Worm (Caenorhabditis elegans) whole organism, L1 larva: ENCODE data around the gene srbc-43.

Experiments used
- C04F5.9 ChIP-seq: sonication (generic microtip); optimal IDR thresholded peaks from 2 replicates; lab custom pipeline; 2016; ENCODE audit warnings: missing genetic modification characterization, missing compliant biosample characterization
- C16A3.4 ChIP-seq: fragments of 150-350 bp; optimal IDR thresholded peaks from 2 replicates; lab custom pipeline; 2014; ENCODE audit warnings: missing biosample characterization, missing genetic modification characterization
- C34B4.2 ChIP-seq: sonication (generic microtip); optimal IDR thresholded peaks from 2 replicates; lab custom pipeline; 2017; ENCODE audit warnings: mild to moderate bottlenecking, missing genetic modification characterization, missing compliant biosample characterization
- blmp-1 ChIP-seq: fragments of 150-350 bp; optimal IDR thresholded peaks from 2 replicates; lab custom pipeline; 2014; ENCODE audit warnings: missing biosample characterization, missing genetic modification characterization
- ceh-8 ChIP-seq: fragments of 200-800 bp; sonication (Bioruptor generic); optimal IDR thresholded peaks from 2 replicates; lab custom pipeline; 2018; ENCODE audit warnings: mild to moderate bottlenecking, missing genetic modification characterization, moderate library complexity, missing compliant biosample characterization
- ceh-82 ChIP-seq, 3 experiments: fragments of 150-350 bp in 1 of 3; sonication (generic microtip) in 2 of 3; optimal IDR thresholded peaks; 2 replicates each; lab custom pipeline; 2014 to 2017; ENCODE audit warnings: missing biosample characterization in 3 of 3, missing genetic modification characterization in 3 of 3
- ceh-88 ChIP-seq: fragments of 200-800 bp; sonication (Bioruptor generic); IDR thresholded peaks from 2 replicates; pipeline ENCODE4 v1.3.6; 2022; ENCODE audit warnings: missing genetic modification characterization, missing compliant biosample characterization
- ceh-90 ChIP-seq: sonication (generic microtip); optimal IDR thresholded peaks from 2 replicates; lab custom pipeline; 2016; ENCODE audit warnings: missing genetic modification characterization, missing compliant biosample characterization
- dpl-1 ChIP-seq, 3 experiments: fragments of 150-350 bp in 2 of 3; sonication (generic microtip) in 1 of 3; optimal IDR thresholded peaks; 2 replicates each; lab custom pipeline; 2014 to 2017; ENCODE audit warnings: missing biosample characterization in 3 of 3, missing genetic modification characterization in 3 of 3, missing genetic modification reagents in 3 of 3
- dsc-1 ChIP-seq: sonication (generic microtip); optimal IDR thresholded peaks from 2 replicates; lab custom pipeline; 2016; ENCODE audit warnings: mild to moderate bottlenecking, missing genetic modification characterization, missing compliant biosample characterization
- efl-1 ChIP-seq, 4 experiments: fragments of 150-350 bp; optimal IDR thresholded peaks in 3 of 4; peaks in 1 of 4; 1 replicate in 1 of 4; 2 replicates in 3 of 4; lab custom pipeline; 2014; ENCODE audit warnings: missing biosample characterization in 2 of 4, missing genetic modification characterization in 2 of 4, missing genetic modification reagents in 2 of 4
- egl-13 ChIP-seq: sonication (generic microtip); optimal IDR thresholded peaks from 2 replicates; lab custom pipeline; 2016; ENCODE audit warnings: missing genotype, missing genetic modification reagents, missing genetic modification characterization, missing compliant biosample characterization
- egl-27 ChIP-seq, 2 experiments: fragments of 150-350 bp in 1 of 2; sonication (generic microtip); optimal IDR thresholded peaks; 3 replicates each; lab custom pipeline; 2017 to 2018; ENCODE audit warnings: missing biosample characterization in 2 of 2, missing genetic modification characterization in 2 of 2, missing genetic modification reagents in 2 of 2
- fkh-10 ChIP-seq: sonication (generic microtip); optimal IDR thresholded peaks from 2 replicates; lab custom pipeline; 2017; ENCODE audit warnings: missing biosample characterization, missing genetic modification reagents, missing genetic modification characterization
- fkh-4 ChIP-seq: sonication (generic microtip); optimal IDR thresholded peaks from 2 replicates; lab custom pipeline; 2016; ENCODE audit warnings: missing compliant biosample characterization, missing genetic modification characterization, borderline replicate concordance
- fkh-8 ChIP-seq: sonication (generic microtip); optimal IDR thresholded peaks from 2 replicates; lab custom pipeline; 2016; ENCODE audit warnings: mild to moderate bottlenecking, missing genetic modification characterization, missing compliant biosample characterization
- fos-1 ChIP-seq: fragments of 150-350 bp; optimal IDR thresholded peaks from 2 replicates; lab custom pipeline; 2014; ENCODE audit warnings: missing biosample characterization, missing genetic modification characterization
- hlh-17 ChIP-seq: fragments of 200-800 bp; sonication (Bioruptor generic); optimal IDR thresholded peaks from 2 replicates; lab custom pipeline; 2018; ENCODE audit warnings: missing genetic modification characterization, mild to moderate bottlenecking, missing compliant biosample characterization, moderate library complexity, borderline replicate concordance
- hlh-4 ChIP-seq: sonication (generic microtip); optimal IDR thresholded peaks from 2 replicates; lab custom pipeline; 2016; ENCODE audit warnings: mild to moderate bottlenecking, missing genetic modification characterization, missing compliant biosample characterization
- jun-1 ChIP-seq: fragments of 150-350 bp; optimal IDR thresholded peaks from 2 replicates; lab custom pipeline; 2014; ENCODE audit warnings: missing biosample characterization, missing genetic modification reagents, missing genetic modification characterization
- lin-15B ChIP-seq: fragments of 150-350 bp; sonication (generic microtip); optimal IDR thresholded peaks from 3 replicates; lab custom pipeline; 2014; ENCODE audit warnings: missing biosample characterization, missing genetic modification characterization
- lin-35 ChIP-seq, 2 experiments: fragments of 150-350 bp; optimal IDR thresholded peaks; 2 replicates each; lab custom pipeline; 2014; ENCODE audit warnings: missing biosample characterization in 2 of 2, missing genetic modification characterization in 2 of 2, missing genetic modification reagents in 2 of 2
- mab-9 ChIP-seq: fragments of 200-800 bp; sonication (Bioruptor generic); IDR thresholded peaks from 2 replicates; pipeline ENCODE4 v1.3.6; 2022; ENCODE audit warnings: missing genetic modification reagents, missing genetic modification characterization, missing compliant biosample characterization
- mef-2 ChIP-seq: fragments of 150-350 bp; optimal IDR thresholded peaks from 2 replicates; lab custom pipeline; 2014; ENCODE audit warnings: missing biosample characterization, missing genetic modification characterization
- mep-1 ChIP-seq: fragments of 150-350 bp; optimal IDR thresholded peaks from 2 replicates; lab custom pipeline; 2014; ENCODE audit warnings: missing biosample characterization, missing genetic modification characterization
- nhr-47 ChIP-seq: sonication (generic microtip); optimal IDR thresholded peaks from 2 replicates; lab custom pipeline; 2016; ENCODE audit warnings: mild to moderate bottlenecking, missing genetic modification characterization, moderate library complexity, missing compliant biosample characterization
- nhr-71 ChIP-seq: sonication (generic microtip); optimal IDR thresholded peaks from 2 replicates; lab custom pipeline; 2016; ENCODE audit warnings: mild to moderate bottlenecking, missing genetic modification characterization, moderate library complexity, missing compliant biosample characterization
- nhr-76 ChIP-seq: sonication (generic microtip); optimal IDR thresholded peaks from 2 replicates; lab custom pipeline; 2017; ENCODE audit warnings: missing biosample characterization, missing genetic modification characterization
- nhr-77 ChIP-seq: fragments of 150-350 bp; optimal IDR thresholded peaks from 2 replicates; lab custom pipeline; 2014; ENCODE audit warnings: missing biosample characterization, missing genetic modification characterization
- pag-3 ChIP-seq: sonication (generic microtip); optimal IDR thresholded peaks from 2 replicates; lab custom pipeline; 2017; ENCODE audit warnings: missing genetic modification characterization, mild to moderate bottlenecking, missing compliant biosample characterization, antibody characterized with exemption, borderline replicate concordance; ENCODE audit not compliant: insufficient read depth
- pax-3 ChIP-seq: fragments of 200-800 bp; sonication (Bioruptor generic); optimal IDR thresholded peaks from 2 replicates; lab custom pipeline; 2018; ENCODE audit warnings: mild to moderate bottlenecking, missing genetic modification characterization, moderate library complexity, missing compliant biosample characterization
- rnt-1 ChIP-seq: sonication (generic microtip); optimal IDR thresholded peaks from 2 replicates; lab custom pipeline; 2016; ENCODE audit warnings: mild to moderate bottlenecking, missing genetic modification characterization, moderate library complexity, missing compliant biosample characterization
- skn-1 ChIP-seq: fragments of 150-350 bp; optimal IDR thresholded peaks from 2 replicates; lab custom pipeline; 2014; ENCODE audit warnings: missing biosample characterization, missing genetic modification characterization
- snpc-4 ChIP-seq: fragments of 150-350 bp; optimal IDR thresholded peaks from 2 replicates; lab custom pipeline; 2014; ENCODE audit warnings: missing biosample characterization, missing genetic modification characterization
- sox-4 ChIP-seq: sonication (generic microtip); optimal IDR thresholded peaks from 2 replicates; lab custom pipeline; 2016; ENCODE audit warnings: missing genetic modification characterization, missing compliant biosample characterization
- sptf-1 ChIP-seq: fragments of 150-350 bp; optimal IDR thresholded peaks from 2 replicates; lab custom pipeline; 2014; ENCODE audit warnings: missing biosample characterization, missing genetic modification characterization
- swsn-7 ChIP-seq: sonication (generic microtip); optimal IDR thresholded peaks from 2 replicates; lab custom pipeline; 2016; ENCODE audit warnings: missing genetic modification characterization, missing compliant biosample characterization
- tbx-2 ChIP-seq: sonication (generic microtip); optimal IDR thresholded peaks from 2 replicates; lab custom pipeline; 2016; ENCODE audit warnings: missing genetic modification characterization, missing compliant biosample characterization
- unc-130 ChIP-seq: fragments of 150-350 bp; optimal IDR thresholded peaks from 2 replicates; lab custom pipeline; 2017; ENCODE audit warnings: missing biosample characterization, missing genetic modification characterization, inconsistent platforms
- unc-30 ChIP-seq: sonication (generic microtip); optimal IDR thresholded peaks from 2 replicates; lab custom pipeline; 2017; ENCODE audit warnings: missing biosample characterization, missing genetic modification characterization
- unc-62 ChIP-seq: fragments of 150-350 bp; optimal IDR thresholded peaks from 2 replicates; lab custom pipeline; 2014; ENCODE audit warnings: missing biosample characterization, missing genetic modification reagents, missing genetic modification characterization
- unc-86 ChIP-seq: sonication (generic microtip); optimal IDR thresholded peaks from 2 replicates; lab custom pipeline; 2016; ENCODE audit warnings: missing genetic modification characterization, missing compliant biosample characterization
- unc-98 ChIP-seq: fragments of 200-800 bp; sonication (Bioruptor generic); IDR thresholded peaks from 2 replicates; pipeline ENCODE4 v1.3.6; 2022; ENCODE audit warnings: missing genetic modification characterization, missing compliant biosample characterization
- zag-1 ChIP-seq: fragments of 150-350 bp; optimal IDR thresholded peaks from 2 replicates; lab custom pipeline; 2014; ENCODE audit warnings: missing biosample characterization, missing genetic modification characterization
- ztf-4 ChIP-seq: fragments of 150-350 bp; optimal IDR thresholded peaks from 2 replicates; lab custom pipeline; 2014; ENCODE audit warnings: missing biosample characterization, missing genetic modification characterization

The srbc-43 gene

DNA sequence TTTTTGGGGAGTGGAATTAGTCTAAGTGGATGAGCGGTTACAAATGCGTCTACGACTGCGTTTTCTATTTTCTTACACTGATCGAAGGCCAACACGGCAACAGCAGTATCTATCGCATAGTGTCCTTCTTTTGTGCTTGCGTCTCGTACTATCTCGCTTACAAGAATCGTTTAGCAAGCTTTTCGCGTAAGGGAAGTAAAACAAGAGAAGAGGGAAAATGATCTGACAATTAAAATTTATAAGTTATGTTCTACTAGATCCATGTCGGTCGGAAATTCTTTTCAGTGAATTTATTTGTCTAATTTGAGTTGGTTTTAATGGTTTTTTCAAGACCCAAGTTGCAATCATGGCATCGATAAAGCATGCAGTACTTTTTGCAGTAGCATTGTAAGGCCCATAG is 3.3 kb downstream of the srbc-43 start, which contains the start of gene fkb-4:
TSS of gene fkb-4 (minus strand) at position 101 of the 400 bp plus-strand sequence.
- TF ChIP-seq ceh-90 (no peak), unc-30 (tag; lab: Kevin White, UChicago) (no peak), blmp-1 (tag; lab: Kevin White, UChicago) (peak; percentile 35), ceh-88 (GFP tag; lab: Robert Waterston, UW) (no peak)
- TF ChIP-seq, all 84 proteins: peak for 1

- TF ChIP-seq pax-3 (peak; percentile 68), swsn-7 (tag; lab: Kevin White, UChicago) (no peak), dsc-1 (peak; percentile 59)
- TF ChIP-seq, all 84 proteins: peak for 2
Observed at ce11 chrV:12786340-12786739, 4.0 kb downstream of the srbc-43 start.

ce11 chrV:12784861-12785260 is 5.5 kb downstream of the srbc-43 start, which contains the start of gene sre-20:
TSS of gene sre-20 (minus strand) at chrV:12784961.
- TF ChIP-seq lin-15B (tag; lab: Kevin White, UChicago) (no peak), fkh-8 (tag; lab: Kevin White, UChicago) (peak; percentile 7), pax-3 (peak; percentile 41), unc-86 (tag; lab: Kevin White, UChicago) (no peak)

DNA sequence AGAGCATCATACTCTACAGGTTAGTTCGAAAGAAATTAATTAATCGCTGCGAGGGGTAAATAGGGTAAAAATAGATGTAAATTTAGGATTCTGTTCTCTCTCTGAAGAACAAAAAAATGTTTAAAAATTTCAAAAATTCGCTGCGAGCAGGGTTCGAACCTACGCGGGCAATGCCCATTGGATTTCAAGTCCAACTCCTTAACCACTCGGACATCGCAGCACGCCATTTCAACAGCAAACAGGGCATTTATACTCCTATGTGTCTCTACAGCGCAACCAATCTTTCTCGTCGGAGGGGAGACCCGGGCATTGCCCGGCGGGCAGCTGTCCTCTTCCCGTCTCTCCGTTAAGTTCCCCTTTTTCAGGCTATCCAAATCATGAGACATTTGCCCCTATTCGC is 10.1 kb downstream of the srbc-43 start:
- TF ChIP-seq fkh-4, result no peak
- TF ChIP-seq C04F5.9, result no peak
- peak; percentile 3 for TF ChIP-seq ztf-4 (tag; lab: Kevin White, UChicago)
- no peak for TF ChIP-seq skn-1 (tag; lab: Kevin White, UChicago)
- no peak for TF ChIP-seq jun-1
- TF ChIP-seq unc-98, result no peak
- TF ChIP-seq fos-1 (tag; lab: Kevin White, UChicago), result no peak
- peak; percentile 21 for TF ChIP-seq nhr-77
- TF ChIP-seq C16A3.4 (tag; lab: Kevin White, UChicago), result peak; percentile 64
- TF ChIP-seq ceh-88 (GFP tag; lab: Robert Waterston, UW), result no peak
- TF ChIP-seq mep-1 (tag; lab: Kevin White, UChicago), result no peak
- no peak for TF ChIP-seq egl-13 (tag; lab: Kevin White, UChicago)
- TF ChIP-seq sox-4 (tag; lab: Kevin White, UChicago), result no peak
- no peak for TF ChIP-seq hlh-17 (GFP tag; lab: Kevin White, UChicago)
- peak; percentile 61 for TF ChIP-seq nhr-47 (tag; lab: Kevin White, UChicago)
- TF ChIP-seq zag-1 (tag; lab: Kevin White, UChicago), result no peak
- TF ChIP-seq sptf-1 (tag; lab: Kevin White, UChicago), result no peak
- peak; percentile 12 for TF ChIP-seq unc-130 (tag; lab: Kevin White, UChicago)
- TF ChIP-seq nhr-76, result no peak
- no peak for TF ChIP-seq C34B4.2 (tag; lab: Kevin White, UChicago)
- TF ChIP-seq blmp-1 (tag; lab: Kevin White, UChicago), result no peak
- no peak for TF ChIP-seq unc-62 (GFP tag; lab: Kevin White, UChicago)
- no peak for TF ChIP-seq lin-15B (tag; lab: Kevin White, UChicago)
- peak in 1 of 3 experiments; percentile 48 for TF ChIP-seq ceh-82 (tag; optimal IDR thresholded peaks at IDR 0.05; lab: Kevin White, UChicago)
- TF ChIP-seq nhr-71 (tag; lab: Kevin White, UChicago), result peak; percentile 49
- TF ChIP-seq hlh-4 (tag; lab: Kevin White, UChicago), result no peak
- peak; percentile 3 to 44 (median 43) for TF ChIP-seq dpl-1 (GFP tag; optimal IDR thresholded peaks at IDR 0.05; lab: Kevin White, UChicago)
- peak; percentile 53 for TF ChIP-seq rnt-1 (tag; lab: Kevin White, UChicago)
- TF ChIP-seq fkh-8 (tag; lab: Kevin White, UChicago), result peak; percentile 30
- no peak for TF ChIP-seq mef-2 (tag; lab: Kevin White, UChicago)
- TF ChIP-seq lin-35 (GFP tag; optimal IDR thresholded peaks at IDR 0.05; lab: Kevin White, UChicago), result peak; percentile 20 to 66
- no peak for TF ChIP-seq ceh-90
- TF ChIP-seq swsn-7 (tag; lab: Kevin White, UChicago), result peak; percentile 36
- no peak for TF ChIP-seq snpc-4 (tag; lab: Kevin White, UChicago)
- TF ChIP-seq pag-3 (tag; lab: Kevin White, UChicago), result no peak
- no peak for TF ChIP-seq ceh-8
- TF ChIP-seq tbx-2 (tag; lab: Kevin White, UChicago), result peak; percentile 14
- no peak for TF ChIP-seq mab-9
- TF ChIP-seq efl-1 (optimal IDR thresholded peaks at IDR 0.05; lab: Kevin White, UChicago), result peak; percentile 35 to 51
- peak; percentile 41 to 93 for TF ChIP-seq efl-1 (GFP tag; optimal IDR thresholded peaks at IDR 0.05 in 1 of 2; lab: Kevin White, UChicago)
- no peak for TF ChIP-seq fkh-10 (GFP tag; lab: Kevin White, UChicago)
- TF ChIP-seq egl-27 (tag; optimal IDR thresholded peaks at IDR 0.05; lab: Kevin White, UChicago), result no peak
